Worm (Caenorhabditis elegans): Measurements from ENCODE around the gene K08H10.10.
A peak's percentile ranks its signal among the peaks of the same experiment; 100 is the strongest.

K08H10.10 gene

DNA sequence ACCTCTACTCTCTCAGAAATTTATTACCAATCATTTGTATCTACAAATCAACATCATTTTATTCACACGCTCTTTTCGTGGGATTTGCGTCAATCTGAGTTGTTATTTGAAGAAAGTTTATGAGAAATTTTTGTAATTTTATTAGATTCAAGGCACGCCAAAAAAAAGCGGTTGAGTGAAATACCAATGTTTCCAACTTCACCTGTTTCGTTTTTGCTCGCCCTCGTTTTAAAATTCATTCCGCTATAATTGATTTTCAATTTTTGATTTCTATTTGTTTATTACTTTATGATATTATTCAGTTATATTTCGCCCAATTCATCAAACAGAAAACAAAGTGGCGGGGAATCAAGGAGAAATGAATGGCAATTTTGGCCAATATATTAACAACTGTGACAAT is at the start of gene K08H10.10:
TSS of gene K08H10.10 (plus strand) at position 301 of the 400 bp plus-strand sequence.
- TF ChIP-seq hlh-6 (tag; optimal IDR thresholded peaks at IDR 0.05) (no peak), ceh-45 (GFP tag; IDR thresholded peaks at IDR 0.05) (no peak), lim-6 (tag; optimal IDR thresholded peaks at IDR 0.05) (no peak), ceh-19 (GFP tag; optimal IDR thresholded peaks at IDR 0.05) (no peak), tbx-2 (tag; optimal IDR thresholded peaks at IDR 0.05) (no peak), unc-42 (tag; optimal IDR thresholded peaks at IDR 0.05) (no peak), pat-9 (tag; optimal IDR thresholded peaks at IDR 0.05) (no peak), zip-5 (tag; optimal IDR thresholded peaks at IDR 0.05) (no peak)

- no peak for TF ChIP-seq tbx-7 (tag; optimal IDR thresholded peaks at IDR 0.05)
- TF ChIP-seq ceh-30 (tag; optimal IDR thresholded peaks at IDR 0.05): no peak
- no peak for TF ChIP-seq tbx-2 (tag; optimal IDR thresholded peaks at IDR 0.05)
- TF ChIP-seq odd-2 (tag; optimal IDR thresholded peaks at IDR 0.05): no peak
- no peak for TF ChIP-seq sox-2 (GFP tag; IDR thresholded peaks at IDR 0.05)
- no peak for TF ChIP-seq rnt-1 (tag; optimal IDR thresholded peaks at IDR 0.05)
- TF ChIP-seq fkh-10 (GFP tag; optimal IDR thresholded peaks at IDR 0.05): no peak
- no peak for TF ChIP-seq pat-9 (tag; optimal IDR thresholded peaks at IDR 0.05)
- no peak for TF ChIP-seq elt-2 (tag; optimal IDR thresholded peaks at IDR 0.05)
- TF ChIP-seq C38D4.7 (GFP tag; optimal IDR thresholded peaks at IDR 0.05): no peak
- no peak for TF ChIP-seq ama-1 (optimal IDR thresholded peaks at IDR 0.05)
- TF ChIP-seq npax-4 (tag; optimal IDR thresholded peaks at IDR 0.05): no peak
- no peak for TF ChIP-seq pros-1 (tag; optimal IDR thresholded peaks at IDR 0.05)
- no peak for TF ChIP-seq sdc-2 (tag; optimal IDR thresholded peaks at IDR 0.05)
- no peak for TF ChIP-seq hlh-6 (tag; optimal IDR thresholded peaks at IDR 0.05)
These were observed 48.5 kb upstream of the K08H10.10 start, which contains the start of gene mam-5 for ce11 chrV:9952396-9952795. TSS of gene mam-5 (plus strand) at chrV:9952699.

- no peak for TF ChIP-seq lim-6 (tag; optimal IDR thresholded peaks at IDR 0.05)
- no peak for TF ChIP-seq ama-1 (optimal IDR thresholded peaks at IDR 0.05)
- no peak for TF ChIP-seq nhr-232 (tag; optimal IDR thresholded peaks at IDR 0.05)
- TF ChIP-seq fax-1 (tag; optimal IDR thresholded peaks at IDR 0.05): no peak
- no peak for TF ChIP-seq gmeb-2 (tag; optimal IDR thresholded peaks at IDR 0.05)
- TF ChIP-seq ttx-3 (tag; optimal IDR thresholded peaks at IDR 0.05): no peak
- TF ChIP-seq elt-4 (tag; optimal IDR thresholded peaks at IDR 0.05): no peak
- no peak for TF ChIP-seq ceh-2 (tag; optimal IDR thresholded peaks at IDR 0.05)
- TF ChIP-seq nhr-11 (tag; optimal IDR thresholded peaks at IDR 0.05): no peak
- no peak for TF ChIP-seq F13H6.1 (tag; optimal IDR thresholded peaks at IDR 0.05)
- TF ChIP-seq zip-5 (tag; optimal IDR thresholded peaks at IDR 0.05): no peak
- no peak for TF ChIP-seq pha-2 (tag; optimal IDR thresholded peaks at IDR 0.05)
- no peak for TF ChIP-seq odd-2 (tag; optimal IDR thresholded peaks at IDR 0.05)
- no peak for TF ChIP-seq dmd-4 (tag; optimal IDR thresholded peaks at IDR 0.05; ENCODE audit: borderline replicate concordance)
These were observed 42.6 kb upstream of the K08H10.10 start, which contains the start of gene anmt-3 for ce11 chrV:9958231-9958630. TSS of gene anmt-3 (minus strand) at chrV:9958331.

DNA sequence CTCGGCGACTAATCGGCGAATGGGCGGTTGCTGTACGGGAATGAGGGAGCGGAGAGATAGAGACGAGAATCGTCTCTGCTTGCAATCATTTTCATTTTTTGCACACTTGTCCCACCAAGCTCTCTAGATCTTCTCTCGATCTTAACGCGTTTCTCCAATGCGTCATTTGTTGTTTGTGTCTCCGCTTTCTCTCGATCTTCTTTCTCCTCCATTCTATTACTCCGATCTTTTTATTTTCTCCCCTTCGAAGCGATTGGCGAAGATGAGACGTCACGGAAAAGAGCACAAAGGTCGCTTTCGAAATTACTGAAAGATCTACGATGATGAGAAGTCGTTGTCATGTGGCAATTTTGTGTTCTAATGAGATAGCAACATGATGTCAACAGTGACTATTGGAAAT is 42.2 kb upstream of the K08H10.10 start:
- TF ChIP-seq nfya-1 (tag; optimal IDR thresholded peaks at IDR 0.05) (peak; percentile 1), unc-55 (GFP tag; optimal IDR thresholded peaks at IDR 0.05) (peak; percentile 87), mec-3 (tag; optimal IDR thresholded peaks at IDR 0.05; ENCODE audit: borderline replicate concordance) (no peak), ceh-18 (tag; optimal IDR thresholded peaks at IDR 0.05) (peak; percentile 84), rnt-1 (tag; optimal IDR thresholded peaks at IDR 0.05) (peak; percentile 71)

DNA sequence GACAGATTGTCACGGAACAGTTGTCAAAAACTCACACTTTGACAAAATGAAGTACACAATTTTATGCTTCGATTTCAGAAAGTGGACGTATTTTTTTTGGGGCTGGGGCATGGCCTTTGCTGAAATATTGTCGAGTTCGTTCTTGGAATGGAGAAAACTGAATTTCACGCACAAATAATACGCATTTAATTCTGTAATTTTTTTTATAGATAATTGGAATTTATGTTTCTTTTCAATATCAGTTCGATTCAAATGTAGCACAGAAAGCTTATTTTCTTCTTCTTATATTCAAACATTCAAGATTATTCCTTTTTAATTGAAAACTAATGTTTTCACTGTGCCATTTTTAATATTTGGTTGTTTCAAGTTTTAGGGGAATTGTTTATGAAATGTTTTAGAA is 40.5 kb upstream of the K08H10.10 start, which contains the start of gene T07C12.10:
TSS of gene T07C12.10 (minus strand) at position 101 of the 400 bp plus-strand sequence.
- TF ChIP-seq Y22D7AL.16 (tag; optimal IDR thresholded peaks at IDR 0.05) (no peak), elt-4 (tag; optimal IDR thresholded peaks at IDR 0.05) (no peak), unc-86 (tag; optimal IDR thresholded peaks at IDR 0.05) (no peak), hlh-15 (tag; optimal IDR thresholded peaks at IDR 0.05) (no peak)

Data from whole organism, late embryonic.